Fruit fly (Drosophila melanogaster): ENCODE data around the gene Gas41.

The Gas41 gene

DNA sequence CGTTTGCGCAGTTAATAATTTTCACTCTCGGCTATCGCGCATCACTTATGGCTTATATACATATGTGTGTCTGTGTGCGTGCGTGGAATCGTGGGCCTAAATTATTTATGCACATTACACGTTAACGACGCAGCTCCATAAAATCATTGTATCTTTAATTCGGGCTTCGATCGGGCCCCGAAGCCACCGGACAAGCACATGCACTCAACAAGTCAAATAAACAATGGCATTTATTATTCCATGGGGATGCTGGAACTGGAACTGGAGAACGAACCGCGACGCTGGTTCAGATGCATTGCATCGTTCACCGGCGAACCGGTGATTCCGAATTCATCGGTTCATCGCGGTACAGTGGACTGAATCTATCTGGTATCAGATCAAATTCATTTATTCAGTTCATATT lies 1.5 kb downstream of the Gas41 start, which contains the start of gene ihog:
ihog (minus strand) TSS at position 269 of the 403 bp plus-strand sequence.
- TF ChIP-seq pan (optimal IDR thresholded peaks at IDR 0.05) (no peak), CG8478 (optimal IDR thresholded peaks at IDR 0.05) (no peak), usp (GFP tag; optimal IDR thresholded peaks at IDR 0.05) (no peak), psq (optimal IDR thresholded peaks at IDR 0.05) (no peak), EcR (GFP tag; optimal IDR thresholded peaks at IDR 0.05) (no peak), Dll (optimal IDR thresholded peaks at IDR 0.05) (no peak)

dm6 chr2L:6945088-6945487 lies 4.9 kb downstream of the Gas41 start, which contains the start of gene Fgop2:
TSS of gene Fgop2 (minus strand) at chr2L:6945289.
- TF ChIP-seq usp (GFP tag; optimal IDR thresholded peaks at IDR 0.05), result no peak

DNA sequence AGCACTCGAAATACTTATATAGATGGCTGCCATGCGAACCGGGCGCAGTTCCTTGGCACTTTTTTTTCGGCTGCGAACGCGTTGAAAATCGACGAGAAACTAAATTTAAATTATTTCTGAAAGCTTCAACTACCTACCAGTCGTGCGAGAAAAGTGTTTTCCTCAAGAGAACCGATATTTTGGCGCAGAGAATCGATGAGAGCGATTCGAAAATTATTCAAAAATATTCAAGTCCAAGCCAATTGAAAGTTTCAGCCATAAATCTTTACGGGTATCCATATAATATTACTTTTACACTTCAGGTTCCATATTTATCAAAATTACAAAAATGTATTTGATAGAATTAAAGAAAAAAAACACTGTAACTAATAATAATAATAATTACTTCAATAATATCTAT lies 7.3 kb downstream of the Gas41 start, which contains the start of gene CG18304:
CG18304 (minus strand) TSS at position 101 of the 400 bp plus-strand sequence.
- TF ChIP-seq usp (GFP tag; optimal IDR thresholded peaks at IDR 0.05) (no peak), pan (optimal IDR thresholded peaks at IDR 0.05) (no peak), EcR (GFP tag; optimal IDR thresholded peaks at IDR 0.05) (no peak), psq (optimal IDR thresholded peaks at IDR 0.05) (no peak), CG8478 (optimal IDR thresholded peaks at IDR 0.05) (no peak), Dll (optimal IDR thresholded peaks at IDR 0.05) (no peak)

DNA sequence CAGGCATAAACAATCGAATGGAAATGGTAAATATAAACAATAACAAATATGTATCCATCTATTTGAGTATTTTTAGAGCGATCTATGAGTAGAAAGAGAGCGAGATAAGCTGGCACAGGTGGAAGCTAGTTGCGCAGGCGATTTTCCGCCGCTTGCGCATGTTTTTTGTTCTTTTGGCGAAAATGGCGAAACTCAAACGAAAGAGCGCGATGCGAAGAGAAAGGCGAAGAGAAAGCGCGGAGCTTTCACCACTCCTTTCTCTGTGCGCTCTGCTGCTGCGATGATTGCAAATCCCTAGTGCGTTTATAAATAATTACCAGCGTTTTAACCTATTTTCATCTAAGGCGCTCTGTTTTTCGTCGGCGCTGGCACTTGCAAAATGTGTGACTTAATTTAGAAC lies 8.3 kb downstream of the Gas41 start:
- TF ChIP-seq Dll (optimal IDR thresholded peaks at IDR 0.05) (no peak), pan (optimal IDR thresholded peaks at IDR 0.05) (no peak), EcR (GFP tag; optimal IDR thresholded peaks at IDR 0.05) (no peak), CG8478 (optimal IDR thresholded peaks at IDR 0.05) (no peak), usp (GFP tag; optimal IDR thresholded peaks at IDR 0.05) (no peak), psq (optimal IDR thresholded peaks at IDR 0.05) (no peak)

DNA sequence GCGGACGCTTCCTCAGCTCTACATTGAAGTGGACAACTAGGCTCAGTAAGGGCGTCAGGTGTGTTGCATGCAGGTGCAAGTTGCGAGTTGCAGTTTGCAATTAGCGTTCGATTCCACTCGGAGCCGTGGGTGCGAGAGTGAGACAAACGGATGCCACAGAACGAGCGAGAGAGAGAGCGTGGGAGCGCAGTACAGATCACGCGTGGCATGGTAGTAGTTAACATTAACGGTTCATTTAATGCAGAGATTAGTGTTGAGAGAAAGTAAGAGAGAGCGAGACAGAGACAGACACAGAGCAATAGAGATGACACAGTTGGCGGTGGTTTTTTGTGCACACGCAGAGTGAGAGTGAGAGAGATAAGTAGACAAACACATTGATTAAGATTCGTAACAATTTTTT lies 10.3 kb downstream of the Gas41 start:
- TF ChIP-seq pan (optimal IDR thresholded peaks at IDR 0.05) (no peak), usp (GFP tag; optimal IDR thresholded peaks at IDR 0.05) (no peak), Dll (optimal IDR thresholded peaks at IDR 0.05) (no peak), psq (optimal IDR thresholded peaks at IDR 0.05) (no peak), CG8478 (optimal IDR thresholded peaks at IDR 0.05) (no peak), EcR (GFP tag; optimal IDR thresholded peaks at IDR 0.05) (no peak)

- no peak for TF ChIP-seq psq (optimal IDR thresholded peaks at IDR 0.05)
- no peak for TF ChIP-seq Dll (optimal IDR thresholded peaks at IDR 0.05)
- no peak for TF ChIP-seq EcR (GFP tag; optimal IDR thresholded peaks at IDR 0.05)
- no peak for TF ChIP-seq CG8478 (optimal IDR thresholded peaks at IDR 0.05)
- TF ChIP-seq usp (GFP tag; optimal IDR thresholded peaks at IDR 0.05), result no peak
- no peak for TF ChIP-seq pan (optimal IDR thresholded peaks at IDR 0.05)
Observed at dm6 chr2L:6931821-6932220, 18.2 kb downstream of the Gas41 start, which contains the start of gene CG43232. TSS of gene CG43232 (plus strand) at chr2L:6932121.

- no peak for TF ChIP-seq usp (GFP tag; optimal IDR thresholded peaks at IDR 0.05)
- no peak for TF ChIP-seq CG8478 (optimal IDR thresholded peaks at IDR 0.05)
- TF ChIP-seq psq (optimal IDR thresholded peaks at IDR 0.05), result no peak
- no peak for TF ChIP-seq EcR (GFP tag; optimal IDR thresholded peaks at IDR 0.05)
Observed at dm6 chr2L:6925114-6925513, 24.9 kb downstream of the Gas41 start.

- TF ChIP-seq CG8478 (optimal IDR thresholded peaks at IDR 0.05) (no peak), psq (optimal IDR thresholded peaks at IDR 0.05) (no peak), EcR (GFP tag; optimal IDR thresholded peaks at IDR 0.05) (no peak), pan (optimal IDR thresholded peaks at IDR 0.05) (no peak)
Observed at dm6 chr2L:6922091-6922753, 27.8 kb downstream of the Gas41 start.

dm6 chr2L:6921360-6922090 lies 28.5 kb downstream of the Gas41 start:
- TF ChIP-seq psq (optimal IDR thresholded peaks at IDR 0.05), result no peak
- no peak for TF ChIP-seq Dll (optimal IDR thresholded peaks at IDR 0.05)
- TF ChIP-seq pan (optimal IDR thresholded peaks at IDR 0.05), result no peak
- no peak for TF ChIP-seq EcR (GFP tag; optimal IDR thresholded peaks at IDR 0.05)
- no peak for TF ChIP-seq CG8478 (optimal IDR thresholded peaks at IDR 0.05)
- TF ChIP-seq usp (GFP tag; optimal IDR thresholded peaks at IDR 0.05), result no peak

DNA sequence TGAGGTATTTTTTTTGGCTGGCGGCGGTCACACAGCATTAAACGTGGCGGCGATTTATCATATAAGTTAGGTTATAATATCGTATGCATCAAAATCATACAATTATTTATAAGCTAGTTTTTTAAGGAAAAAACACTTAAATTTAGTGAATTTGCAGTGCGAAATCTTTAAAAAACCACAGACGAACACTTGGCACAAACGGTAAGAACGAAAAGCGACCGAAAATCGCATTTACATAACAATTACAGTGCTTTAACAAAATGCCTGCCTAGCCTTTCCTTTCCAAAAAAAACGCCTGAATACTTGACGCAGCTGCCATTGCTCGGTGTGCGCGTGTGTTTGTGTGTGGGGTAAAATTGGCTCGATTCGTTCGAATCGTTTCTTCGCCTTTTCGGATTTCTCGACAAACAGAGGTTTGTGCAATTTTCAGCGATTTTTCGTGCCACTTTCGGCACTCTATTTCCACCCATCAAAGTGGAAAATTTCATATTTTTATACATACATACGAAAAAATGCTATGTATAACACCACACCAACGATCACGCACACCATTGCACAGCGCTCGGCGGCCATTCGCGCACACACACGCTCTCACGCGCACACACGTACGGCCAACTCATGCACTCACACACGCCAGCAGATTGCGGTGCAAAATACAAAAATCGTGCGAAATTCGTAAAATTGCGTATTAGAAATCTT lies 29.2 kb downstream of the Gas41 start, which contains the start of gene Hrb27C:
Hrb27C (plus strand) TSS at position 44 of the 699 bp plus-strand sequence.
- TF ChIP-seq pan (optimal IDR thresholded peaks at IDR 0.05) (no peak), CG8478 (optimal IDR thresholded peaks at IDR 0.05) (peak; percentile 33), usp (GFP tag; optimal IDR thresholded peaks at IDR 0.05) (no peak)

DNA sequence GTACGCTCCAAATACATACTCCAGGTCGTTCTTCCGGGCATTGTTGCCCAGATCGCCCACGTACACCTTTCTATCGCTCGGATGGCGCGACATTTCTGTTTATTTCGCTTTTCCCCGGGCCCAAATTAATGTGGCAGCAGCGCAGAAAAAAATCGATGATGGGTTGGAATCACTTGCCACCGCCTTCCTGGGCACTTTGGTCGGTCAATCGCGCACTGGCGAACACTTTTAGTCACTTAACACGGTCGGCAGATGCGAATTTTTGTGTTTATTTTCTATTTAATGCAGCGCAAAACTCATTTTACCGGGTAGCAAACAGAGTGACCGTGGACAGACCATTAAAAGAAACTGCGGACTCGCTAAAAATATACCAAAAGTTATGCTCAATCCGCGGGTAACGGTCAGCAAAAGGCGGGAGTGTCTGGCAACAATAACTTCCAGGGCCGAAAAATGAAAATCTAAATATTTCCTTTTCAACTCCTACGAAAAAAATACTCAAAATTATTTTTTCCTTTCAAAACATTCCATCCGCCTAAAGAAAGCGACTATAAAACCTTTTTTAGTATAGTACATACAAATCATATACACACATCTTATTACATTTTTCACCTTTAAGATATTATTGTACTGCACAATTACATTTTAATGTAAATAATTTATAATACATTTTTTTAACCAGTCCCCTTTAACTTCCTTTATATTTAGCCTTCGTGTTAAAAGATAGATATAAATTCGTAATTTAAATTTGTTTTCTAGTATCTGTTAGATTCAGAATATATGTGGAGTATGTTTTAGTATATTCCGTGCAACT lies 30.0 kb downstream of the Gas41 start, which contains the start of gene x16:
x16 (minus strand) TSS at position 361 of the 811 bp plus-strand sequence.
- no peak for TF ChIP-seq pan (optimal IDR thresholded peaks at IDR 0.05)
- TF ChIP-seq EcR (GFP tag; optimal IDR thresholded peaks at IDR 0.05), result no peak
- TF ChIP-seq Dll (optimal IDR thresholded peaks at IDR 0.05), result no peak
- no peak for TF ChIP-seq CG8478 (optimal IDR thresholded peaks at IDR 0.05)
- TF ChIP-seq usp (GFP tag; optimal IDR thresholded peaks at IDR 0.05), result no peak
- TF ChIP-seq psq (optimal IDR thresholded peaks at IDR 0.05), result no peak

All from whole organism.